Fruit fly (Drosophila melanogaster) Kc167 (cell line): ENCODE measurements around the gene CG11970.

Experiments
- Myc ChIP-seq: fragments of >200 bp; optimal IDR thresholded peaks from 2 replicates; lab custom pipeline; 2017; ENCODE audit warnings: missing external identifiers
- Sin3A ChIP-seq: fragments of >200 bp; optimal IDR thresholded peaks from 2 replicates; lab custom pipeline; 2018; ENCODE audit warnings: missing external identifiers
- h ChIP-seq: fragments of >200 bp; optimal IDR thresholded peaks from 3 replicates; lab custom pipeline; 2018; ENCODE audit warnings: missing external identifiers
- insv ChIP-seq: fragments of >200 bp; optimal IDR thresholded peaks from 3 replicates; lab custom pipeline; 2018; ENCODE audit warnings: missing external identifiers
- psq ChIP-seq: fragments of >200 bp; optimal IDR thresholded peaks from 2 replicates; lab custom pipeline; 2017; ENCODE audit warnings: missing external identifiers
- ttk ChIP-seq: sonication (Bioruptor generic); optimal IDR thresholded peaks from 2 replicates; lab custom pipeline; 2017; ENCODE audit warnings: missing external identifiers

CG11970 gene

dm6 chr3R:8969301-8969925 lies 15.1 kb upstream of the CG11970 start:
- TF ChIP-seq psq (lab: Kevin White, UChicago) (no peak), Myc (lab: Kevin White, UChicago) (no peak), h (lab: Kevin White, UChicago) (no peak), Sin3A (lab: Kevin White, UChicago) (no peak), insv (lab: Kevin White, UChicago) (no peak), ttk (lab: Kevin White, UChicago) (no peak)

- TF ChIP-seq psq (lab: Kevin White, UChicago) (no peak), ttk (lab: Kevin White, UChicago) (no peak), h (lab: Kevin White, UChicago) (no peak), Myc (lab: Kevin White, UChicago) (no peak), Sin3A (lab: Kevin White, UChicago) (no peak), insv (lab: Kevin White, UChicago) (no peak)
These were observed 14.6 kb upstream of the CG11970 start for dm6 chr3R:8969926-8970306.

dm6 chr3R:8970707-8971106 lies 13.8 kb upstream of the CG11970 start:
- TF ChIP-seq insv (lab: Kevin White, UChicago), result no peak
- no peak for TF ChIP-seq ttk (lab: Kevin White, UChicago)
- no peak for TF ChIP-seq Sin3A (lab: Kevin White, UChicago)
- TF ChIP-seq h (lab: Kevin White, UChicago), result no peak

dm6 chr3R:8971794-8972193 lies 12.7 kb upstream of the CG11970 start:
- TF ChIP-seq ttk (lab: Kevin White, UChicago) (no peak), Sin3A (lab: Kevin White, UChicago) (no peak), insv (lab: Kevin White, UChicago) (no peak), psq (lab: Kevin White, UChicago) (no peak), h (lab: Kevin White, UChicago) (no peak), Myc (lab: Kevin White, UChicago) (no peak)

dm6 chr3R:8976073-8976593 lies 8.4 kb upstream of the CG11970 start:
- TF ChIP-seq ttk (lab: Kevin White, UChicago) (no peak), Myc (lab: Kevin White, UChicago) (no peak), h (lab: Kevin White, UChicago) (no peak), insv (lab: Kevin White, UChicago) (no peak), psq (lab: Kevin White, UChicago) (no peak), Sin3A (lab: Kevin White, UChicago) (no peak)

dm6 chr3R:8978768-8979167 lies 5.8 kb upstream of the CG11970 start:
- TF ChIP-seq Myc (lab: Kevin White, UChicago) (no peak), h (lab: Kevin White, UChicago) (no peak), insv (lab: Kevin White, UChicago) (no peak), Sin3A (lab: Kevin White, UChicago) (no peak), ttk (lab: Kevin White, UChicago) (no peak), psq (lab: Kevin White, UChicago) (no peak)

- TF ChIP-seq h (lab: Kevin White, UChicago), result no peak
- no peak for TF ChIP-seq insv (lab: Kevin White, UChicago)
- TF ChIP-seq psq (lab: Kevin White, UChicago), result no peak
- TF ChIP-seq Myc (lab: Kevin White, UChicago), result no peak
- TF ChIP-seq Sin3A (lab: Kevin White, UChicago), result no peak
- TF ChIP-seq ttk (lab: Kevin White, UChicago), result no peak
These were observed 4.4 kb upstream of the CG11970 start for dm6 chr3R:8979850-8980775.

- no peak for TF ChIP-seq insv (lab: Kevin White, UChicago)
- TF ChIP-seq psq (lab: Kevin White, UChicago), result no peak
- no peak for TF ChIP-seq Sin3A (lab: Kevin White, UChicago)
- no peak for TF ChIP-seq h (lab: Kevin White, UChicago)
- no peak for TF ChIP-seq ttk (lab: Kevin White, UChicago)
- TF ChIP-seq Myc (lab: Kevin White, UChicago), result no peak
These were observed 3.7 kb upstream of the CG11970 start, which contains the start of gene CAHbeta for dm6 chr3R:8980776-8981165. TSS of gene CAHbeta (plus strand) at chr3R:8980860.

dm6 chr3R:8981209-8981996 lies 3.1 kb upstream of the CG11970 start:
- TF ChIP-seq Sin3A (lab: Kevin White, UChicago) (no peak), insv (lab: Kevin White, UChicago) (no peak), h (lab: Kevin White, UChicago) (no peak), Myc (lab: Kevin White, UChicago) (no peak), psq (lab: Kevin White, UChicago) (no peak)

- TF ChIP-seq Sin3A (lab: Kevin White, UChicago) (no peak), psq (lab: Kevin White, UChicago) (no peak), h (lab: Kevin White, UChicago) (no peak)
These were observed 377 bp upstream of the CG11970 start, which contains the start of gene RagA-B for dm6 chr3R:8984141-8984540. TSS of gene RagA-B (minus strand) at chr3R:8984315.
